Worm (Caenorhabditis elegans) whole organism, young adult: ENCODE data around the gene unc-80.
A peak's percentile ranks its signal among the peaks of the same experiment; 100 is the strongest.

Experiments used
- C17E4.6 ChIP-seq: fragments of 200-800 bp; sonication (Bioruptor generic); IDR thresholded peaks from 2 replicates; pipeline ENCODE4 v1.3.6; 2022; ENCODE audit warnings: missing genetic modification reagents, missing genetic modification characterization, missing compliant biosample characterization
- D2030.7 ChIP-seq: fragments of 200-800 bp; sonication (Bioruptor generic); IDR thresholded peaks from 2 replicates; pipeline ENCODE4 v1.3.6; 2022; ENCODE audit warnings: missing genetic modification reagents, missing genetic modification characterization, missing compliant biosample characterization
- F23B12.7 ChIP-seq: sonication (generic microtip); optimal IDR thresholded peaks from 2 replicates; lab custom pipeline; 2017; ENCODE audit warnings: missing genetic modification characterization, mild to moderate bottlenecking, missing compliant biosample characterization, antibody characterized with exemption, moderate library complexity; ENCODE audit not compliant: insufficient read depth
- F37B4.10 ChIP-seq: fragments of 200-800 bp; sonication (Bioruptor generic); IDR thresholded peaks from 2 replicates; pipeline ENCODE4 v1.3.6; 2022; ENCODE audit warnings: missing genetic modification characterization, missing compliant biosample characterization
- K12H6.12 ChIP-seq: fragments of 200-800 bp; sonication (Bioruptor generic); optimal IDR thresholded peaks from 2 replicates; lab custom pipeline; 2018; ENCODE audit warnings: mild to moderate bottlenecking, missing genetic modification characterization, missing compliant biosample characterization
- Y95B8A.8 ChIP-seq: fragments of 200-800 bp; sonication (Bioruptor generic); IDR thresholded peaks from 2 replicates; pipeline ENCODE4 v1.3.6; 2022; ENCODE audit warnings: missing genetic modification reagents, missing genetic modification characterization, missing compliant biosample characterization
- ama-1 ChIP-seq, 3 experiments: fragments of 150-350 bp in 1 of 3; sonication (generic microtip) in 2 of 3; optimal IDR thresholded peaks; 2 replicates each; lab custom pipeline; 2014 to 2018; ENCODE audit warnings: missing biosample characterization in 2 of 3, missing genetic modification characterization in 2 of 3, missing genetic modification reagents in 2 of 3
- atf-7 ChIP-seq: sonication (generic microtip); optimal IDR thresholded peaks from 2 replicates; lab custom pipeline; 2017; ENCODE audit warnings: mild to moderate bottlenecking, missing genetic modification characterization, missing compliant biosample characterization
- attf-5 ChIP-seq: fragments of 200-800 bp; sonication (Bioruptor generic); optimal IDR thresholded peaks from 2 replicates; lab custom pipeline; 2018; ENCODE audit warnings: mild to moderate bottlenecking, missing genetic modification characterization, missing compliant biosample characterization
- bed-1 ChIP-seq: fragments of 200-800 bp; sonication (Bioruptor generic); IDR thresholded peaks from 2 replicates; pipeline ENCODE4 v1.3.6; 2022; ENCODE audit warnings: missing genetic modification reagents, missing genetic modification characterization, missing compliant biosample characterization
- ceh-100 ChIP-seq: fragments of 200-800 bp; sonication (Bioruptor generic); IDR thresholded peaks from 2 replicates; pipeline ENCODE4 v1.3.6; 2022; ENCODE audit warnings: missing genetic modification reagents, missing genetic modification characterization, missing compliant biosample characterization
- ceh-58 ChIP-seq: fragments of 200-800 bp; sonication (Bioruptor generic); IDR thresholded peaks from 2 replicates; pipeline ENCODE4 v1.3.6; 2022; ENCODE audit warnings: missing genetic modification characterization, missing compliant biosample characterization
- ceh-91 ChIP-seq: fragments of 200-800 bp; sonication (Bioruptor generic); IDR thresholded peaks from 2 replicates; pipeline ENCODE4 v1.3.6; 2022; ENCODE audit warnings: missing genetic modification reagents, missing genetic modification characterization, missing compliant biosample characterization
- dpff-1 ChIP-seq: sonication (generic microtip); optimal IDR thresholded peaks from 2 replicates; lab custom pipeline; 2017; ENCODE audit warnings: mild to moderate bottlenecking, missing genetic modification characterization, missing compliant biosample characterization
- efl-1 ChIP-seq: fragments of 150-350 bp; optimal IDR thresholded peaks from 2 replicates; lab custom pipeline; 2014; ENCODE audit warnings: missing biosample characterization, missing genetic modification reagents, missing genetic modification characterization
- hlh-12 ChIP-seq: sonication (generic microtip); optimal IDR thresholded peaks from 2 replicates; lab custom pipeline; 2016; ENCODE audit warnings: missing genetic modification characterization, missing compliant biosample characterization
- hmg-1.2 ChIP-seq: fragments of 200-800 bp; sonication (Bioruptor generic); IDR thresholded peaks from 2 replicates; pipeline ENCODE4 v1.3.6; 2022; ENCODE audit warnings: missing genetic modification reagents, missing genetic modification characterization, missing compliant biosample characterization
- hmg-20 ChIP-seq: fragments of 200-800 bp; sonication (Bioruptor generic); IDR thresholded peaks from 2 replicates; pipeline ENCODE4 v1.3.6; 2022; ENCODE audit warnings: missing genetic modification reagents, missing genetic modification characterization, missing compliant biosample characterization
- let-526 ChIP-seq: fragments of 200-800 bp; sonication (Bioruptor generic); IDR thresholded peaks from 2 replicates; pipeline ENCODE4 v1.3.6; 2022; ENCODE audit warnings: missing genetic modification reagents, missing genetic modification characterization, missing compliant biosample characterization
- lin-35 ChIP-seq, 3 experiments: fragments of 150-350 bp in 2 of 3; sonication (generic microtip) in 1 of 3; optimal IDR thresholded peaks; 2 replicates each; lab custom pipeline; 2014 to 2018; ENCODE audit warnings: missing biosample characterization in 3 of 3, missing genetic modification characterization in 3 of 3, missing genetic modification reagents in 3 of 3
- madf-3 ChIP-seq: fragments of 200-800 bp; sonication (Bioruptor generic); IDR thresholded peaks from 2 replicates; pipeline ENCODE4 v1.3.6; 2022; ENCODE audit warnings: missing genetic modification reagents, missing genetic modification characterization, missing compliant biosample characterization
- madf-6 ChIP-seq: fragments of 200-800 bp; sonication (Bioruptor generic); IDR thresholded peaks from 2 replicates; pipeline ENCODE4 v1.3.6; 2022; ENCODE audit warnings: missing genetic modification reagents, missing genetic modification characterization, missing compliant biosample characterization
- madf-8 ChIP-seq: fragments of 200-800 bp; sonication (Bioruptor generic); conservative IDR thresholded peaks from 2 replicates; pipeline ENCODE4 v1.3.6; 2022; ENCODE audit warnings: missing genetic modification reagents, missing genetic modification characterization, missing compliant biosample characterization
- mcd-1 ChIP-seq: fragments of 200-800 bp; sonication (Bioruptor generic); IDR thresholded peaks from 2 replicates; pipeline ENCODE4 v1.3.6; 2022; ENCODE audit warnings: missing genetic modification reagents, missing genetic modification characterization, missing compliant biosample characterization
- mxl-1 ChIP-seq: sonication (generic microtip); optimal IDR thresholded peaks from 2 replicates; lab custom pipeline; 2016; ENCODE audit warnings: missing genetic modification characterization, missing compliant biosample characterization
- nfya-1 ChIP-seq: sonication (generic microtip); optimal IDR thresholded peaks from 2 replicates; lab custom pipeline; 2017; ENCODE audit warnings: antibody characterized with exemption, missing compliant biosample characterization, missing genetic modification characterization, borderline replicate concordance; ENCODE audit not compliant: insufficient read depth
- sea-2 ChIP-seq: fragments of 200-800 bp; sonication (Bioruptor generic); IDR thresholded peaks from 2 replicates; pipeline ENCODE4 v1.3.6; 2022; ENCODE audit warnings: missing genetic modification characterization, missing compliant biosample characterization
- snpc-3.4 ChIP-seq: sonication (generic microtip); optimal IDR thresholded peaks from 2 replicates; lab custom pipeline; 2017; ENCODE audit warnings: missing genetic modification characterization, mild to moderate bottlenecking, missing compliant biosample characterization, antibody characterized with exemption, moderate library complexity, missing genotype, missing genetic modification reagents
- snpc-4 ChIP-seq, 5 experiments: fragments of 150-350 bp in 1 of 5; sonication (generic microtip) in 4 of 5; optimal IDR thresholded peaks; 2 replicates each; lab custom pipeline; 2014 to 2018; ENCODE audit warnings: missing genetic modification characterization in 5 of 5, missing biosample characterization in 3 of 5, antibody characterized with exemption in 2 of 5, mild to moderate bottlenecking in 2 of 5, missing compliant biosample characterization in 2 of 5, missing genotype in 2 of 5, moderate library complexity in 2 of 5, missing genetic modification reagents in 1 of 5
- tbp1 ChIP-seq: fragments of 200-800 bp; sonication (Bioruptor generic); optimal IDR thresholded peaks from 2 replicates; lab custom pipeline; 2018; ENCODE audit warnings: mild to moderate bottlenecking, missing genetic modification characterization, missing compliant biosample characterization
- xnd-1 ChIP-seq: sonication (generic microtip); optimal IDR thresholded peaks from 2 replicates; lab custom pipeline; 2016; ENCODE audit warnings: missing genotype, missing genetic modification reagents, missing genetic modification characterization, missing compliant biosample characterization
- zim-3 ChIP-seq: sonication (generic microtip); optimal IDR thresholded peaks from 2 replicates; lab custom pipeline; 2017; ENCODE audit warnings: mild to moderate bottlenecking, missing genetic modification characterization, moderate library complexity, missing compliant biosample characterization
- ztf-22 ChIP-seq: fragments of 200-800 bp; sonication (Bioruptor generic); optimal IDR thresholded peaks from 2 replicates; lab custom pipeline; 2018; ENCODE audit warnings: mild to moderate bottlenecking, missing genetic modification characterization, moderate library complexity, missing compliant biosample characterization
- ztf-25 ChIP-seq: fragments of 200-800 bp; sonication (Bioruptor generic); IDR thresholded peaks from 2 replicates; pipeline ENCODE4 v1.3.6; 2022; ENCODE audit warnings: missing genetic modification reagents, missing genetic modification characterization, missing compliant biosample characterization
- ztf-28 ChIP-seq: fragments of 200-800 bp; sonication (Bioruptor generic); IDR thresholded peaks from 2 replicates; pipeline ENCODE4 v1.3.6; 2022; ENCODE audit warnings: missing genetic modification reagents, missing genetic modification characterization, missing compliant biosample characterization
- ztf-3 ChIP-seq: fragments of 200-800 bp; sonication (Bioruptor generic); optimal IDR thresholded peaks from 2 replicates; lab custom pipeline; 2018; ENCODE audit warnings: mild to moderate bottlenecking, missing genetic modification characterization, missing compliant biosample characterization

The unc-80 gene

DNA sequence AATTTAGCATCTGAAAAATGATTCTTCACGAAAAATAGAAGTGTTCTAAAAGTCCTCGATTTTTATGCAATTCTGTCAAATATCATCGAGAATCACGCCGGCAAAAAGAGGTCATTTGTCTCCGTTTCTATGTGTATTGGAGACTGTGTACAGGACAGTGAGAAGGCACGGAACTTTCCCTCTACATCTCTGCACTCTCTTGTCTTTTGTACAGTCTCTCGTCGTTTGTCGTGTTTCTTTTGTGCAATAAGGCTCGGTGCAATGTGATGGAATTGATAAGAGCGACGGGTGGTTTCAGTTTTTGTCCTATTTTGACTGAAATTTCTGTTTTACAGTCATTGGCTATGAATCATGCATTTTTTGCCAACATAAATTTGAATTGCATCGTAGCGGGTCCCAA, 47.5 kb upstream of the unc-80 start (continued):
- TF ChIP-seq madf-3 (GFP tag; lab: Robert Waterston, UW) (no peak), mxl-1 (tag; lab: Kevin White, UChicago) (no peak), bed-1 (GFP tag; lab: Robert Waterston, UW) (no peak), efl-1 (GFP tag; lab: Kevin White, UChicago) (no peak), C17E4.6 (no peak), madf-8 (GFP tag; lab: Robert Waterston, UW) (no peak), hmg-20 (GFP tag; lab: Robert Waterston, UW) (no peak), zim-3 (tag; lab: Kevin White, UChicago) (no peak), nfya-1 (tag; lab: Kevin White, UChicago) (no peak), lin-35 (GFP tag; optimal IDR thresholded peaks at IDR 0.05; lab: Kevin White, UChicago) (no peak)
- TF ChIP-seq, all 124 proteins: peak for 9

DNA sequence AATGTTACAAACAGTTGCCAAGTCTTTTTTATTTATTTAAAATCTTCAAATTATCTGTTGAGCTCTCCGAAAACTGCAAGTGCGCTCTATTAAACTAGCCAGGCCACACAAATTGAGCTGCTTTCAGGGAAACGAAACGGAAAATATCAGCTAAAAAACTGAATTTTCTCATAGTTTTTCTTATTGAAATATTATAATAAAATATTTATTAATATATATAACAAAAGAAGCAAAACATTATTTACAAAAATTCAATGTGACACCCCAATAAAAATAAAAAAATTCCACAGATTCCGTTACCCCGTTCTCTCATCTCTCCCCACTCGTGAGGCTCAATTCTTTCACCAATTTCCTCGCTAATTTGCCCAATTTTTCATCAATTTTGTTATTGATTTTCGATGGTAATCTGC, 46.8 kb upstream of the unc-80 start:
- TF ChIP-seq ceh-100 (GFP tag; lab: Robert Waterston, UW): peak; percentile 84
- TF ChIP-seq mcd-1 (GFP tag; lab: Robert Waterston, UW): peak; percentile 51; the same call in 1 of the 2 replicates
- no peak for TF ChIP-seq snpc-4 (GFP tag; optimal IDR thresholded peaks at IDR 0.05; lab: Kevin White, UChicago)
- no peak for TF ChIP-seq snpc-4 (tag; optimal IDR thresholded peaks at IDR 0.05; lab: Kevin White, UChicago)
- TF ChIP-seq, all 124 proteins: peak for 2

DNA sequence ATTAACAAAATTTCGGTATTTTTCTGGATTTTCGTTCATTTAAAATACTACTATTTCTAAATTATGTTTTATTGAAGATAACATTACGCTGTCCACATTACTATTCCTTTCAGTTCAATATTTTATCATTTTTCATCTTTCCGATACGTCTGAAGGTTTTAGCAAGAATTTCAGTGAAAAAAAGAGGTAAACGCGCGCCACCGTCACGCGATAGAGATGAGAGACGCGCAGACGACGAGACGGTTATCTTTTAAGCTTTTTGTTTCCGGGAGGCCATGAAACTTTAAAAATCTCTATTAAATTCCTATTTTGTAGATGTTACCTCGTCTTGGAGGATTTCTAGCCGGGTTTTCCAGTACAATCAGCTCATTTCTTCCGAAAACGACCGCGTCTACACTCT, 41.6 kb upstream of the unc-80 start, which contains the start of gene mrps-12:
Gene mrps-12 (plus strand): TSS at position 316 of the 400 bp plus-strand sequence.
- peak; percentile 90 for TF ChIP-seq hmg-1.2
- TF ChIP-seq ztf-28 (GFP tag; lab: Robert Waterston, UW): no peak
- TF ChIP-seq atf-7 (tag; lab: Kevin White, UChicago): no peak
- no peak for TF ChIP-seq F37B4.10
- 0 out of 2 replicates have a peak, but pooled peaks have one; percentile 15 for TF ChIP-seq D2030.7 (GFP tag; lab: Robert Waterston, UW)
- TF ChIP-seq ztf-25 (GFP tag; lab: Robert Waterston, UW): 0 out of 2 replicates have a peak, but pooled peaks have one; percentile 19
- TF ChIP-seq xnd-1: no peak
- TF ChIP-seq K12H6.12 (tag; lab: Kevin White, UChicago): no peak
- TF ChIP-seq mcd-1 (GFP tag; lab: Robert Waterston, UW): peak; percentile 51
- no peak for TF ChIP-seq attf-5 (GFP tag; lab: Kevin White, UChicago)
- peak; percentile 20 for TF ChIP-seq dpff-1 (tag; lab: Kevin White, UChicago)
- TF ChIP-seq ceh-58 (GFP tag; lab: Robert Waterston, UW): no peak
- TF ChIP-seq ztf-3: no peak
- no peak for TF ChIP-seq tbp1 (GFP tag; lab: Kevin White, UChicago)
- peak; percentile 31; the same call in 1 of the 2 replicates for TF ChIP-seq madf-6 (GFP tag; lab: Robert Waterston, UW)
- TF ChIP-seq sea-2 (GFP tag; lab: Robert Waterston, UW): peak; percentile 20; the same call in 1 of the 2 replicates
- no peak for TF ChIP-seq ceh-91
- TF ChIP-seq snpc-3.4 (tag; lab: Kevin White, UChicago): peak; percentile 23
- no peak for TF ChIP-seq ztf-22 (GFP tag; lab: Kevin White, UChicago)
- no peak for TF ChIP-seq F23B12.7 (tag; lab: Kevin White, UChicago)
- no peak for TF ChIP-seq let-526 (GFP tag; lab: Robert Waterston, UW)
- no peak for TF ChIP-seq hlh-12 (tag; lab: Kevin White, UChicago)
- TF ChIP-seq ama-1 (optimal IDR thresholded peaks at IDR 0.05; lab: Kevin White, UChicago): no peak
- no peak for TF ChIP-seq ama-1 (GFP tag; optimal IDR thresholded peaks at IDR 0.05; lab: Kevin White, UChicago)
- TF ChIP-seq Y95B8A.8: no peak
